Worm (Caenorhabditis elegans) whole organism, L4 larva: Measurements from ENCODE around the gene srh-147.

Experiments used
- arid-1 ChIP-seq: fragments of 200-800 bp; sonication (Bioruptor generic); conservative IDR thresholded peaks from 2 replicates; pipeline ENCODE4 v1.3.6; 2022; ENCODE audit warnings: missing genetic modification reagents, missing genetic modification characterization, missing compliant biosample characterization
- egl-27 ChIP-seq: sonication (generic microtip); optimal IDR thresholded peaks from 3 replicates; lab custom pipeline; 2017; ENCODE audit warnings: missing biosample characterization, missing genetic modification reagents, missing genetic modification characterization
- fos-1 ChIP-seq: fragments of 150-350 bp; optimal IDR thresholded peaks from 2 replicates; lab custom pipeline; 2014; ENCODE audit warnings: missing biosample characterization, missing genetic modification characterization
- mdl-1 ChIP-seq, 2 experiments: fragments of 150-350 bp in 1 of 2; sonication (generic microtip) in 1 of 2; optimal IDR thresholded peaks; 2 replicates each; lab custom pipeline; 2014 to 2017; ENCODE audit warnings: missing biosample characterization in 2 of 2, missing genetic modification characterization in 2 of 2
- nhr-237 ChIP-seq: sonication (generic microtip); optimal IDR thresholded peaks from 2 replicates; lab custom pipeline; 2017; ENCODE audit warnings: missing biosample characterization, missing genetic modification characterization
- nhr-77 ChIP-seq: fragments of 150-350 bp; optimal IDR thresholded peaks from 2 replicates; lab custom pipeline; 2014; ENCODE audit warnings: missing biosample characterization, missing genetic modification characterization
- unc-130 ChIP-seq: sonication (generic microtip); optimal IDR thresholded peaks from 2 replicates; lab custom pipeline; 2016; ENCODE audit warnings: missing genetic modification reagents, missing genetic modification characterization, missing compliant biosample characterization

ce11 chrV:15870356-15870755 is 20.2 kb upstream of the srh-147 start, which contains the start of gene str-57:
- TF ChIP-seq egl-27 (tag; lab: Kevin White, UChicago) (no peak), nhr-77 (tag; lab: Kevin White, UChicago) (no peak), fos-1 (tag; lab: Kevin White, UChicago) (no peak), nhr-237 (tag; lab: Kevin White, UChicago) (no peak), mdl-1 (tag; optimal IDR thresholded peaks at IDR 0.05; lab: Kevin White, UChicago) (no peak), arid-1 (no peak), unc-130 (GFP tag; lab: Kevin White, UChicago) (no peak)
